Fruit fly (Drosophila melanogaster) whole organism, embryonic: Measurements from ENCODE around the gene Cyp4ac3.
A peak's percentile ranks its signal among the peaks of the same experiment; 100 is the strongest.

ENCODE experiments used
- Abd-B ChIP-seq: fragments of 200-800 bp; sonication (Bioruptor generic); optimal IDR thresholded peaks from 2 replicates; lab custom pipeline; 2018; ENCODE audit warnings: missing biosample characterization, mild to moderate bottlenecking, missing genetic modification characterization, moderate library complexity
- Aef1 ChIP-seq: fragments of 200-800 bp; sonication (Bioruptor generic); IDR thresholded peaks from 3 replicates; pipeline ENCODE4 v1.3.6; 2022; ENCODE audit warnings: missing biosample characterization, missing genetic modification characterization
- Atf6 ChIP-seq: fragments of 200-800 bp; sonication (Bioruptor generic); IDR thresholded peaks from 2 replicates; pipeline ENCODE4 v1.3.6; 2022; ENCODE audit warnings: missing biosample characterization, missing genetic modification characterization
- BEAF-32 ChIP-seq: fragments of 200-800 bp; sonication (Bioruptor generic); optimal IDR thresholded peaks from 3 replicates; lab custom pipeline; 2017; ENCODE audit warnings: missing biosample characterization, missing genetic modification characterization, mild to moderate bottlenecking, moderate library complexity, missing genetic modification reagents
- Blimp-1 ChIP-seq: fragments of 200-800 bp; sonication (Bioruptor generic); optimal IDR thresholded peaks from 3 replicates; lab custom pipeline; 2018; ENCODE audit warnings: missing biosample characterization, missing genetic modification characterization, mild to moderate bottlenecking, moderate library complexity, missing genetic modification reagents
- CG10366 ChIP-seq: fragments of 200-800 bp; sonication (Bioruptor generic); IDR thresholded peaks from 2 replicates; pipeline ENCODE4 v1.3.6; 2022; ENCODE audit warnings: missing biosample characterization, missing genetic modification characterization
- CG10431 ChIP-seq: fragments of 200-800 bp; sonication (Bioruptor generic); optimal IDR thresholded peaks from 3 replicates; lab custom pipeline; 2018; ENCODE audit warnings: missing biosample characterization, mild to moderate bottlenecking, missing genetic modification characterization
- CG10565 ChIP-seq: fragments of 200-800 bp; sonication (Bioruptor generic); optimal IDR thresholded peaks from 3 replicates; lab custom pipeline; 2016; ENCODE audit warnings: missing biosample characterization, mild to moderate bottlenecking, missing genetic modification characterization
- CG11398 ChIP-seq: fragments of 200-800 bp; sonication (Bioruptor generic); optimal IDR thresholded peaks from 2 replicates; lab custom pipeline; 2016; ENCODE audit warnings: missing biosample characterization, missing genetic modification characterization
- CG12299 ChIP-seq: fragments of 200-800 bp; sonication (Bioruptor generic); optimal IDR thresholded peaks from 2 replicates; lab custom pipeline; 2018; ENCODE audit warnings: missing biosample characterization, mild to moderate bottlenecking, missing genetic modification characterization
- CG1233 ChIP-seq: fragments of 200-800 bp; sonication (Bioruptor generic); optimal IDR thresholded peaks from 4 replicates; lab custom pipeline; 2018; ENCODE audit warnings: missing biosample characterization, mild to moderate bottlenecking, missing genetic modification characterization
- CG12659 ChIP-seq: fragments of 200-800 bp; sonication (Bioruptor generic); optimal IDR thresholded peaks from 3 replicates; lab custom pipeline; 2017; ENCODE audit warnings: mild to moderate bottlenecking, missing biosample characterization, missing genetic modification reagents, missing genetic modification characterization
- CG12769 ChIP-seq: fragments of 200-800 bp; sonication (Bioruptor generic); optimal IDR thresholded peaks from 2 replicates; lab custom pipeline; 2019; ENCODE audit warnings: missing biosample characterization, mild to moderate bottlenecking, missing genetic modification characterization, moderate library complexity
- CG13287 ChIP-seq: fragments of 200-800 bp; sonication (Bioruptor generic); IDR thresholded peaks from 2 replicates; pipeline ENCODE4 v1.3.6; 2022; ENCODE audit warnings: missing biosample characterization, missing genetic modification characterization; ENCODE audit not compliant: partially characterized antibody
- CG13624 ChIP-seq: fragments of 200-800 bp; sonication (Bioruptor generic); optimal IDR thresholded peaks from 2 replicates; lab custom pipeline; 2016; ENCODE audit warnings: missing biosample characterization, missing genetic modification characterization
- CG14710 ChIP-seq: fragments of 200-800 bp; sonication (Bioruptor generic); optimal IDR thresholded peaks from 3 replicates; lab custom pipeline; 2019; ENCODE audit warnings: missing biosample characterization, mild to moderate bottlenecking, missing genetic modification characterization, moderate library complexity
- CG15479 ChIP-seq: fragments of 200-800 bp; sonication (Bioruptor generic); optimal IDR thresholded peaks from 3 replicates; lab custom pipeline; 2019; ENCODE audit warnings: missing biosample characterization, mild to moderate bottlenecking, missing genetic modification characterization, moderate library complexity
- CG17359 ChIP-seq: fragments of 200-800 bp; sonication (Bioruptor generic); optimal IDR thresholded peaks from 3 replicates; lab custom pipeline; 2018; ENCODE audit warnings: missing biosample characterization, mild to moderate bottlenecking, missing genetic modification characterization, moderate library complexity
- CG18011 ChIP-seq: fragments of 200-800 bp; sonication (Bioruptor generic); optimal IDR thresholded peaks from 2 replicates; lab custom pipeline; 2017; ENCODE audit warnings: missing biosample characterization, missing genetic modification characterization, mild to moderate bottlenecking, moderate library complexity, missing genotype
- CG1832 ChIP-seq: fragments of 200-800 bp; sonication (Bioruptor generic); optimal IDR thresholded peaks from 2 replicates; lab custom pipeline; 2017; ENCODE audit warnings: missing biosample characterization, mild to moderate bottlenecking, missing genetic modification characterization, inconsistent platforms
- CG18476 ChIP-seq: fragments of 200-800 bp; sonication (Bioruptor generic); optimal IDR thresholded peaks from 2 replicates; lab custom pipeline; 2016; ENCODE audit warnings: missing biosample characterization, mild to moderate bottlenecking, missing genetic modification characterization
- CG31388 ChIP-seq: fragments of 200-800 bp; sonication (Bioruptor generic); optimal IDR thresholded peaks from 2 replicates; lab custom pipeline; 2016; ENCODE audit warnings: missing biosample characterization, missing genetic modification characterization
- CG32767 ChIP-seq: fragments of 200-800 bp; sonication (Bioruptor generic); IDR thresholded peaks from 2 replicates; pipeline ENCODE4 v1.3.6; 2022; ENCODE audit warnings: missing biosample characterization, missing genetic modification characterization
- CG34224 ChIP-seq: fragments of 200-800 bp; sonication (Bioruptor generic); IDR thresholded peaks from 3 replicates; pipeline ENCODE4 v1.3.6; 2022; ENCODE audit warnings: missing biosample characterization, missing genetic modification characterization; ENCODE audit not compliant: partially characterized antibody
- CG34422 ChIP-seq: fragments of 200-800 bp; sonication (Bioruptor generic); IDR thresholded peaks from 3 replicates; pipeline ENCODE4 v1.3.6; 2022; ENCODE audit warnings: missing biosample characterization, missing genetic modification characterization
- CG42726 ChIP-seq: fragments of 200-800 bp; sonication (Bioruptor generic); IDR thresholded peaks from 2 replicates; pipeline ENCODE4 v1.3.6; 2022; ENCODE audit warnings: missing biosample characterization, missing genetic modification characterization; ENCODE audit not compliant: partially characterized antibody
- CG4282 ChIP-seq: fragments of 200-800 bp; sonication (Bioruptor generic); optimal IDR thresholded peaks from 2 replicates; lab custom pipeline; 2016; ENCODE audit warnings: missing biosample characterization, missing genetic modification characterization
- CG8944 ChIP-seq: fragments of 200-800 bp; sonication (Bioruptor generic); optimal IDR thresholded peaks from 3 replicates; lab custom pipeline; 2016; ENCODE audit warnings: missing biosample characterization, missing genetic modification characterization
- CG9437 ChIP-seq: fragments of 200-800 bp; sonication (Bioruptor generic); optimal IDR thresholded peaks from 2 replicates; lab custom pipeline; 2018; ENCODE audit warnings: missing biosample characterization, mild to moderate bottlenecking, missing genetic modification characterization
- CkIIα-i1 ChIP-seq: fragments of 200-800 bp; sonication (Bioruptor generic); IDR thresholded peaks from 2 replicates; pipeline ENCODE4 v1.3.6; 2022; ENCODE audit warnings: missing biosample characterization, missing genetic modification characterization
- E2f1 ChIP-seq: fragments of 200-800 bp; sonication (Bioruptor generic); IDR thresholded peaks from 2 replicates; pipeline ENCODE4 v1.3.6; 2022; ENCODE audit warnings: missing biosample characterization, missing genetic modification characterization
- HLH54F ChIP-seq: fragments of 200-800 bp; sonication (Bioruptor generic); optimal IDR thresholded peaks from 3 replicates; lab custom pipeline; 2016; ENCODE audit warnings: missing biosample characterization, missing genetic modification characterization
- Hey ChIP-seq: fragments of 200-800 bp; sonication (Bioruptor generic); optimal IDR thresholded peaks from 3 replicates; lab custom pipeline; 2018; ENCODE audit warnings: missing biosample characterization, mild to moderate bottlenecking, missing genetic modification characterization
- MBD-R2 ChIP-seq: fragments of 200-800 bp; sonication (Bioruptor generic); IDR thresholded peaks from 2 replicates; pipeline ENCODE4 v1.3.6; 2022; ENCODE audit warnings: missing biosample characterization, missing genetic modification characterization
- NFAT ChIP-seq: fragments of 200-800 bp; sonication (Bioruptor generic); IDR thresholded peaks from 2 replicates; pipeline ENCODE4 v1.3.6; 2022; ENCODE audit warnings: missing biosample characterization, missing genetic modification characterization
- Ptx1 ChIP-seq: fragments of 200-800 bp; sonication (Bioruptor generic); IDR thresholded peaks from 2 replicates; pipeline ENCODE4 v1.3.6; 2022; ENCODE audit warnings: missing biosample characterization, missing genetic modification characterization
- Side ChIP-seq: fragments of 200-800 bp; sonication (Bioruptor generic); optimal IDR thresholded peaks from 2 replicates; lab custom pipeline; 2016; ENCODE audit warnings: missing biosample characterization, missing genetic modification characterization
- cg ChIP-seq: fragments of 200-800 bp; sonication (Bioruptor generic); optimal IDR thresholded peaks from 3 replicates; lab custom pipeline; 2019; ENCODE audit warnings: missing biosample characterization, mild to moderate bottlenecking, missing genetic modification characterization, moderate library complexity
- chinmo ChIP-seq: fragments of 200-800 bp; sonication (Bioruptor generic); IDR thresholded peaks from 4 replicates; pipeline ENCODE4 v1.3.6; 2022; ENCODE audit warnings: missing biosample characterization, missing genetic modification characterization; ENCODE audit not compliant: partially characterized antibody
- dm ChIP-seq: fragments of 200-800 bp; sonication (Bioruptor generic); optimal IDR thresholded peaks from 3 replicates; lab custom pipeline; 2016; ENCODE audit warnings: missing biosample characterization, missing genetic modification characterization
- gfzf ChIP-seq: fragments of 200-800 bp; sonication (Bioruptor generic); optimal IDR thresholded peaks from 2 replicates; lab custom pipeline; 2016; ENCODE audit warnings: missing biosample characterization, mild to moderate bottlenecking, missing genetic modification characterization, moderate library complexity
- hkb ChIP-seq, 2 experiments: fragments of 200-800 bp in 1 of 2; fragments of >200 bp in 1 of 2; sonication (Bioruptor generic) in 1 of 2; IDR thresholded peaks in 1 of 2; optimal IDR thresholded peaks in 1 of 2; 2 replicates each; pipeline versions ENCODE4 v1.3.6 to Lab custom; 2017 to 2022; ENCODE audit warnings: missing biosample characterization in 1 of 2, missing genetic modification characterization in 1 of 2
- pros ChIP-seq: fragments of 200-800 bp; sonication (Bioruptor generic); optimal IDR thresholded peaks from 3 replicates; lab custom pipeline; 2019; ENCODE audit warnings: missing biosample characterization, mild to moderate bottlenecking, missing genetic modification characterization, moderate library complexity
- stc ChIP-seq: fragments of 200-800 bp; sonication (Bioruptor generic); IDR thresholded peaks from 2 replicates; pipeline ENCODE4 v1.3.6; 2022; ENCODE audit warnings: missing biosample characterization, missing genetic modification characterization
- ttk ChIP-seq: fragments of 200-800 bp; sonication (Bioruptor generic); IDR thresholded peaks from 2 replicates; pipeline ENCODE4 v2.1.2; 2022; ENCODE audit warnings: missing biosample characterization, missing genetic modification characterization
- twi ChIP-seq: fragments of 200-800 bp; optimal IDR thresholded peaks from 2 replicates; lab custom pipeline; 2019; ENCODE audit warnings: missing biosample characterization, mild to moderate bottlenecking, missing genetic modification characterization, moderate library complexity
- unc-4 ChIP-seq: fragments of 200-800 bp; sonication (Bioruptor generic); IDR thresholded peaks from 2 replicates; pipeline ENCODE4 v1.3.6; 2022; ENCODE audit warnings: missing biosample characterization, missing genetic modification characterization; ENCODE audit not compliant: partially characterized antibody
- vfl ChIP-seq: fragments of 200-800 bp; sonication (Bioruptor generic); optimal IDR thresholded peaks from 2 replicates; lab custom pipeline; 2016; ENCODE audit warnings: missing biosample characterization, missing genetic modification characterization

Gene Cyp4ac3

DNA sequence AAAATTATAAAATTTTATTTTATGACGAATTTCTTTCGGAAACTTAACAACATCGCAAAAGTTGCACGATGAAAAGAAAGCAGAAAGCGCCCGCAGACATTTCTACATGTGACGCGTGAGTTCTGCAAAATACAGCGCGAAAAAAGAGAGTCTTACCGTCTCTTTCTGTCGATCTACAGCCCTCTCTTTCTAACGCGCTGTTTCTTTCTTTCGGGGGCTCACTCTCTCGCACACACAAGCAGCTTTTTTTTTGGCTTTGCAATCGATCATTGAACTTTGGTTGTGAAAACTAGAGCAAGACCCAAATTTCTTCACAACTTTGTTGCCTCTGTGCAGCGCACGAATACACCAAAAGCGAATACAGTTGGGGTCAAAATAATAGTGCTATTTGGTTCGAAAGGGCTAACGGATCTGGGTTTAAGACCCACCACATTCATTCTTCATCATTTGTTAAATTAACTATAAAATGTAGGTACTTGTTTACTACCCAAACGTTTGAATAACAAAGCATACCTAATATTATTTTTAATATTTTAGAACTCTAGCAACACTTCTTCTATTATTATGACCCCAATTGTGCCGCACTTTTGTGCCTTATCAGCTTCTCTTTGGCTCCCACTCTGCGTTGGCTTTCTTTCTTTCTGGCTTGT lies 30.8 kb downstream of the Cyp4ac3 start (continued):
- peak; percentile 46 for TF ChIP-seq CG1832 (GFP tag; lab: Kevin White, UChicago)
- peak; percentile 87 for TF ChIP-seq CG17359 (tag; lab: Kevin White, UChicago)
- TF ChIP-seq CG14710 (tag; lab: Kevin White, UChicago), result peak; percentile 76
- TF ChIP-seq CG15479 (GFP tag; lab: Kevin White, UChicago), result no peak
- peak; percentile 62 for TF ChIP-seq CG10431
- TF ChIP-seq Hey (tag; lab: Kevin White, UChicago), result peak; percentile 25
- peak; percentile 62 for TF ChIP-seq Aef1 (GFP tag; lab: Robert Waterston, UW)
- TF ChIP-seq CG8944, result peak; percentile 61
- TF ChIP-seq CG12769, result peak; percentile 21
- peak; percentile 22 for TF ChIP-seq CG10565 (GFP tag; lab: Kevin White, UChicago)
- peak; percentile 86 for TF ChIP-seq Atf6 (GFP tag; lab: Robert Waterston, UW)
- peak; percentile 89 for TF ChIP-seq Blimp-1
- no peak for TF ChIP-seq CkIIα-i1
- peak; percentile 52; the same call in 1 of the 3 replicates for TF ChIP-seq CG34422 (GFP tag; lab: Robert Waterston, UW)
- peak; percentile 46 for TF ChIP-seq CG18476 (GFP tag; lab: Kevin White, UChicago)
- TF ChIP-seq CG42726, result no peak
- no peak for TF ChIP-seq unc-4 (GFP tag; lab: Robert Waterston, UW)
- peak; percentile 83 for TF ChIP-seq CG32767 (GFP tag; lab: Robert Waterston, UW)
- TF ChIP-seq CG4282 (GFP tag; lab: Kevin White, UChicago), result no peak
- no peak for TF ChIP-seq Side
- no peak for TF ChIP-seq CG13287
- peak; percentile 78 for TF ChIP-seq stc (GFP tag; lab: Robert Waterston, UW)
- TF ChIP-seq twi (tag; lab: Kevin White, UChicago), result peak; percentile 75
- TF ChIP-seq CG31388 (GFP tag; lab: Kevin White, UChicago), result no peak
- peak; percentile 83 for TF ChIP-seq CG12659 (GFP tag; lab: Kevin White, UChicago)
- TF ChIP-seq CG11398 (GFP tag; lab: Kevin White, UChicago), result no peak
- peak; percentile 70 for TF ChIP-seq Abd-B
- no peak for TF ChIP-seq chinmo (GFP tag; lab: Robert Waterston, UW)
- peak; percentile 63 for TF ChIP-seq CG10366 (GFP tag; lab: Robert Waterston, UW)
- peak; percentile 82 for TF ChIP-seq CG9437
- peak; percentile 73 for TF ChIP-seq CG12299 (tag; lab: Kevin White, UChicago)
- peak; percentile 76 for TF ChIP-seq ttk (GFP tag; lab: Robert Waterston, UW)
- TF ChIP-seq pros (GFP tag; lab: Kevin White, UChicago), result no peak
- peak; percentile 11 for TF ChIP-seq dm (GFP tag; lab: Kevin White, UChicago)
- peak; percentile 52 for TF ChIP-seq cg (GFP tag; lab: Kevin White, UChicago)
- no peak for TF ChIP-seq CG34224 (GFP tag; lab: Robert Waterston, UW)
- TF ChIP-seq HLH54F (GFP tag; lab: Kevin White, UChicago), result peak; percentile 46
- TF ChIP-seq CG18011, result peak; percentile 57
- no peak for TF ChIP-seq hkb (optimal IDR thresholded peaks at IDR 0.05; lab: Kevin White, UChicago)
- peak; percentile 84 for TF ChIP-seq hkb (GFP tag; IDR thresholded peaks at IDR 0.05; lab: Robert Waterston, UW)
- peak; percentile 62; the same call in 1 of the 2 replicates for TF ChIP-seq E2f1
- TF ChIP-seq BEAF-32, result no peak
- no peak for TF ChIP-seq gfzf (GFP tag; lab: Kevin White, UChicago)
- peak; percentile 15; the same call in 1 of the 2 replicates for TF ChIP-seq MBD-R2 (GFP tag; lab: Robert Waterston, UW)
- peak; percentile 80 for TF ChIP-seq Ptx1 (GFP tag; lab: Robert Waterston, UW)
- no peak for TF ChIP-seq CG13624 (GFP tag; lab: Kevin White, UChicago)
- TF ChIP-seq vfl, result peak; percentile 47
- TF ChIP-seq CG1233 (GFP tag; lab: Kevin White, UChicago), result peak; percentile 67
- TF ChIP-seq NFAT (GFP tag; lab: Robert Waterston, UW), result no peak
